Worm (Caenorhabditis elegans) whole organism, L4 larva: ENCODE results near the gene W02G9.3.

Experiments
- F37D6.2 ChIP-seq: sonication (generic microtip); optimal IDR thresholded peaks from 2 replicates; lab custom pipeline; 2016; ENCODE audit warnings: mild to moderate bottlenecking, missing genetic modification characterization, missing compliant biosample characterization
- aha-1 ChIP-seq: fragments of 150-350 bp; peaks from one replicate; lab custom pipeline; 2014; ENCODE audit warnings: missing biosample characterization, missing genetic modification characterization
- ces-1 ChIP-seq: fragments of 150-350 bp; sonication (generic microtip); optimal IDR thresholded peaks from 4 replicates; lab custom pipeline; 2014; ENCODE audit warnings: missing biosample characterization, missing genetic modification reagents, missing genetic modification characterization
- egl-27 ChIP-seq: sonication (generic microtip); optimal IDR thresholded peaks from 3 replicates; lab custom pipeline; 2017; ENCODE audit warnings: missing biosample characterization, missing genetic modification reagents, missing genetic modification characterization
- fos-1 ChIP-seq: fragments of 150-350 bp; optimal IDR thresholded peaks from 2 replicates; lab custom pipeline; 2014; ENCODE audit warnings: missing biosample characterization, missing genetic modification characterization
- jun-1 ChIP-seq: fragments of 150-350 bp; optimal IDR thresholded peaks from 2 replicates; lab custom pipeline; 2014; ENCODE audit warnings: missing biosample characterization, missing genetic modification reagents, missing genetic modification characterization
- lin-13 ChIP-seq: fragments of 150-350 bp; optimal IDR thresholded peaks from 2 replicates; lab custom pipeline; 2014; ENCODE audit warnings: missing biosample characterization, missing genetic modification reagents, missing genetic modification characterization
- lsy-2 ChIP-seq, 2 experiments: fragments of 150-350 bp in 1 of 2; sonication (generic microtip) in 1 of 2; optimal IDR thresholded peaks; 2 replicates each; lab custom pipeline; 2014 to 2017; ENCODE audit warnings: missing biosample characterization in 2 of 2, missing genetic modification characterization in 2 of 2
- nhr-25 ChIP-seq: sonication (generic microtip); optimal IDR thresholded peaks from 2 replicates; lab custom pipeline; 2017; ENCODE audit warnings: missing genetic modification characterization, mild to moderate bottlenecking, missing compliant biosample characterization, antibody characterized with exemption, moderate library complexity, borderline replicate concordance; ENCODE audit not compliant: insufficient read depth
- nhr-6 ChIP-seq: fragments of 150-350 bp; optimal IDR thresholded peaks from 2 replicates; lab custom pipeline; 2014; ENCODE audit warnings: missing biosample characterization, missing genetic modification characterization
- nhr-77 ChIP-seq: fragments of 150-350 bp; optimal IDR thresholded peaks from 2 replicates; lab custom pipeline; 2014; ENCODE audit warnings: missing biosample characterization, missing genetic modification characterization
- zag-1 ChIP-seq: fragments of 150-350 bp; optimal IDR thresholded peaks from 2 replicates; lab custom pipeline; 2014; ENCODE audit warnings: missing biosample characterization, missing genetic modification characterization

DNA sequence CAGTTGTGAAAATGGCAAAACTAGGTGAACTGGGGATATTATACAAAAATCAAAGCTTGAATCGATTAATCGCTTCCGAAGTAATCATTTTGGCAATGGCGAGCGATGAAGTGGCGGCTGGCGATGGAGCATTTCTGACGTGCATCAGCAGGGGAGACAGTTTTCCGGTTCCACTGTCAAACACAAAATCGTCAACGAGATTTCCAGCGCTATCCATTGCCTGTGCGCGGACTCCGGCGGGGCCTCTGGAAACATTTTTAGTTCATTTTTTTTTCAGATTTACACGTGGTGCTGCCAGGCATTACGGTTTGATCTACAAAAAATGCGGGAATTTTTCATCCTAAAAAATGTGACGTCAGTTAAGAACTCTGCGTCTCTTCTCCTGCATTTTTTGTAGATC lies 15.8 kb downstream of the W02G9.3 start:
- no peak for TF ChIP-seq lin-13 (GFP tag; lab: Kevin White, UChicago)
- TF ChIP-seq aha-1 (tag; lab: Kevin White, UChicago), result no peak
- TF ChIP-seq ces-1, result no peak
- TF ChIP-seq F37D6.2 (tag; lab: Kevin White, UChicago), result no peak
- TF ChIP-seq lsy-2 (tag; optimal IDR thresholded peaks at IDR 0.05; lab: Kevin White, UChicago), result no peak
- no peak for TF ChIP-seq zag-1 (tag; lab: Kevin White, UChicago)
- TF ChIP-seq nhr-6, result no peak
- no peak for TF ChIP-seq nhr-25
- TF ChIP-seq egl-27 (tag; lab: Kevin White, UChicago), result no peak
- TF ChIP-seq jun-1 (tag; lab: Kevin White, UChicago), result no peak
- no peak for TF ChIP-seq fos-1 (tag; lab: Kevin White, UChicago)
- TF ChIP-seq nhr-77 (tag; lab: Kevin White, UChicago), result no peak
